Worm (Caenorhabditis elegans) whole organism, young adult: ENCODE results near the gene oac-14.

Experiments
- C17E4.6 ChIP-seq: fragments of 200-800 bp; sonication (Bioruptor generic); IDR thresholded peaks from 2 replicates; pipeline ENCODE4 v1.3.6; 2022; ENCODE audit warnings: missing genetic modification reagents, missing genetic modification characterization, missing compliant biosample characterization
- F22D6.2 ChIP-seq: sonication (generic microtip); optimal IDR thresholded peaks from 2 replicates; lab custom pipeline; 2016; ENCODE audit warnings: mild to moderate bottlenecking, missing genetic modification characterization, missing compliant biosample characterization
- F39B2.1 ChIP-seq: fragments of 200-800 bp; sonication (Bioruptor generic); IDR thresholded peaks from 2 replicates; pipeline ENCODE4 v1.3.6; 2022; ENCODE audit warnings: missing genetic modification reagents, missing genetic modification characterization, missing compliant biosample characterization
- F49E8.2 ChIP-seq: sonication (generic microtip); optimal IDR thresholded peaks from 3 replicates; lab custom pipeline; 2017; ENCODE audit warnings: missing genetic modification characterization, mild to moderate bottlenecking, missing compliant biosample characterization, antibody characterized with exemption, moderate library complexity; ENCODE audit not compliant: insufficient read depth
- F55B11.4 ChIP-seq: sonication (generic microtip); optimal IDR thresholded peaks from 2 replicates; lab custom pipeline; 2016; ENCODE audit warnings: missing compliant biosample characterization, missing genetic modification characterization, borderline replicate concordance; ENCODE audit not compliant: insufficient read depth
- K11D2.4 ChIP-seq: fragments of 200-800 bp; sonication (Bioruptor generic); IDR thresholded peaks from 2 replicates; pipeline ENCODE4 v1.3.6; 2022; ENCODE audit warnings: missing genetic modification reagents, missing genetic modification characterization, missing compliant biosample characterization
- K12H6.12 ChIP-seq: fragments of 200-800 bp; sonication (Bioruptor generic); optimal IDR thresholded peaks from 2 replicates; lab custom pipeline; 2018; ENCODE audit warnings: mild to moderate bottlenecking, missing genetic modification characterization, missing compliant biosample characterization
- Y53F4B.3 ChIP-seq: fragments of 200-800 bp; sonication (Bioruptor generic); IDR thresholded peaks from 2 replicates; pipeline ENCODE4 v1.3.6; 2022; ENCODE audit warnings: missing genetic modification reagents, missing genetic modification characterization, missing compliant biosample characterization
- Y53G8AR.9 ChIP-seq: fragments of 200-800 bp; sonication (Bioruptor generic); conservative IDR thresholded peaks from 2 replicates; pipeline ENCODE4 v1.3.6; 2022; ENCODE audit warnings: missing genetic modification reagents, missing genetic modification characterization, missing compliant biosample characterization
- Y56A3A.18 ChIP-seq: fragments of 200-800 bp; sonication (Bioruptor generic); IDR thresholded peaks from 2 replicates; pipeline ENCODE4 v1.3.6; 2022; ENCODE audit warnings: missing genetic modification reagents, missing genetic modification characterization, missing compliant biosample characterization
- ZK185.1 ChIP-seq: sonication (generic microtip); optimal IDR thresholded peaks from 2 replicates; lab custom pipeline; 2016; ENCODE audit warnings: mild to moderate bottlenecking, missing genetic modification characterization, missing compliant biosample characterization; ENCODE audit not compliant: poor library complexity, severe bottlenecking
- aptf-3 ChIP-seq: fragments of 200-800 bp; sonication (Bioruptor generic); IDR thresholded peaks from 2 replicates; pipeline ENCODE4 v1.3.6; 2022; ENCODE audit warnings: missing genetic modification characterization, missing compliant biosample characterization
- atf-7 ChIP-seq: sonication (generic microtip); optimal IDR thresholded peaks from 2 replicates; lab custom pipeline; 2017; ENCODE audit warnings: mild to moderate bottlenecking, missing genetic modification characterization, missing compliant biosample characterization
- bed-2 ChIP-seq: fragments of 200-800 bp; sonication (Bioruptor generic); IDR thresholded peaks from 2 replicates; pipeline ENCODE4 v1.3.6; 2022; ENCODE audit warnings: missing genetic modification reagents, missing genetic modification characterization, missing compliant biosample characterization
- ccch-3 ChIP-seq: fragments of 200-800 bp; sonication (Bioruptor generic); optimal IDR thresholded peaks from 2 replicates; lab custom pipeline; 2018; ENCODE audit warnings: mild to moderate bottlenecking, missing genetic modification characterization, missing compliant biosample characterization
- dpff-1 ChIP-seq: sonication (generic microtip); optimal IDR thresholded peaks from 2 replicates; lab custom pipeline; 2017; ENCODE audit warnings: mild to moderate bottlenecking, missing genetic modification characterization, missing compliant biosample characterization
- ekl-4 ChIP-seq: fragments of 200-800 bp; sonication (Bioruptor generic); IDR thresholded peaks from 2 replicates; pipeline ENCODE4 v1.3.6; 2022; ENCODE audit warnings: missing genetic modification reagents, missing genetic modification characterization, missing compliant biosample characterization
- hmg-1.2 ChIP-seq: fragments of 200-800 bp; sonication (Bioruptor generic); IDR thresholded peaks from 2 replicates; pipeline ENCODE4 v1.3.6; 2022; ENCODE audit warnings: missing genetic modification reagents, missing genetic modification characterization, missing compliant biosample characterization
- madf-6 ChIP-seq: fragments of 200-800 bp; sonication (Bioruptor generic); IDR thresholded peaks from 2 replicates; pipeline ENCODE4 v1.3.6; 2022; ENCODE audit warnings: missing genetic modification reagents, missing genetic modification characterization, missing compliant biosample characterization
- mxl-1 ChIP-seq: sonication (generic microtip); optimal IDR thresholded peaks from 2 replicates; lab custom pipeline; 2016; ENCODE audit warnings: missing genetic modification characterization, missing compliant biosample characterization
- nfya-2 ChIP-seq: fragments of 200-800 bp; sonication (Bioruptor generic); IDR thresholded peaks from 2 replicates; pipeline ENCODE4 v1.3.6; 2022; ENCODE audit warnings: missing genetic modification reagents, missing genetic modification characterization, missing compliant biosample characterization
- nhr-120 ChIP-seq: fragments of 200-800 bp; sonication (Bioruptor generic); IDR thresholded peaks from 2 replicates; pipeline ENCODE4 v1.3.6; 2022; ENCODE audit warnings: missing genetic modification characterization, missing compliant biosample characterization
- nhr-179 ChIP-seq: sonication (generic microtip); optimal IDR thresholded peaks from 2 replicates; lab custom pipeline; 2016; ENCODE audit warnings: mild to moderate bottlenecking, missing genetic modification characterization, missing compliant biosample characterization
- nhr-80 ChIP-seq: sonication (generic microtip); optimal IDR thresholded peaks from 2 replicates; lab custom pipeline; 2016; ENCODE audit warnings: missing genetic modification characterization, missing compliant biosample characterization
- pbrm-1 ChIP-seq: fragments of 200-800 bp; sonication (Bioruptor generic); IDR thresholded peaks from 2 replicates; pipeline ENCODE4 v1.3.6; 2022; ENCODE audit warnings: missing genetic modification reagents, missing genetic modification characterization, missing compliant biosample characterization
- sdz-38 ChIP-seq: sonication (generic microtip); optimal IDR thresholded peaks from 2 replicates; lab custom pipeline; 2016; ENCODE audit warnings: missing genotype, missing genetic modification characterization, missing compliant biosample characterization
- sea-2 ChIP-seq: fragments of 200-800 bp; sonication (Bioruptor generic); IDR thresholded peaks from 2 replicates; pipeline ENCODE4 v1.3.6; 2022; ENCODE audit warnings: missing genetic modification characterization, missing compliant biosample characterization
- snpc-1.1 ChIP-seq: sonication (generic microtip); optimal IDR thresholded peaks from 2 replicates; lab custom pipeline; 2017; ENCODE audit warnings: missing genetic modification characterization, mild to moderate bottlenecking, missing compliant biosample characterization, antibody characterized with exemption, moderate library complexity, missing genotype, missing genetic modification reagents; ENCODE audit not compliant: insufficient read depth
- tbp1 ChIP-seq: fragments of 200-800 bp; sonication (Bioruptor generic); optimal IDR thresholded peaks from 2 replicates; lab custom pipeline; 2018; ENCODE audit warnings: mild to moderate bottlenecking, missing genetic modification characterization, missing compliant biosample characterization
- zim-3 ChIP-seq: sonication (generic microtip); optimal IDR thresholded peaks from 2 replicates; lab custom pipeline; 2017; ENCODE audit warnings: mild to moderate bottlenecking, missing genetic modification characterization, moderate library complexity, missing compliant biosample characterization
- ztf-18 ChIP-seq: sonication (generic microtip); optimal IDR thresholded peaks from 2 replicates; lab custom pipeline; 2016; ENCODE audit warnings: missing genotype, mild to moderate bottlenecking, missing genetic modification characterization, missing compliant biosample characterization
- ztf-25 ChIP-seq: fragments of 200-800 bp; sonication (Bioruptor generic); IDR thresholded peaks from 2 replicates; pipeline ENCODE4 v1.3.6; 2022; ENCODE audit warnings: missing genetic modification reagents, missing genetic modification characterization, missing compliant biosample characterization

Gene oac-14

ce11 chrX:10182613-10183012 is 40.8 kb upstream of the oac-14 start:
- TF ChIP-seq F39B2.1 (GFP tag; lab: Robert Waterston, UW) (no peak), Y53G8AR.9 (GFP tag; lab: Robert Waterston, UW) (0 out of 2 replicates have a peak, but pooled peaks have one; percentile 27)
- TF ChIP-seq, all 124 proteins: peak for 1

ce11 chrX:10176295-10176694 is 34.5 kb upstream of the oac-14 start, which contains the start of gene ncs-4:
TSS of gene ncs-4 (plus strand) at chrX:10176521.
- TF ChIP-seq mxl-1 (tag; lab: Kevin White, UChicago) (no peak), Y56A3A.18 (GFP tag; lab: Robert Waterston, UW) (no peak), ZK185.1 (tag; lab: Kevin White, UChicago) (no peak), ztf-25 (GFP tag; lab: Robert Waterston, UW) (no peak), nhr-80 (tag; lab: Kevin White, UChicago) (no peak), zim-3 (tag; lab: Kevin White, UChicago) (no peak), ztf-18 (tag; lab: Kevin White, UChicago) (no peak), ekl-4 (GFP tag; lab: Robert Waterston, UW) (no peak), F49E8.2 (tag; lab: Kevin White, UChicago) (no peak), madf-6 (GFP tag; lab: Robert Waterston, UW) (no peak), F55B11.4 (tag; lab: Kevin White, UChicago) (no peak), ccch-3 (no peak), tbp1 (GFP tag; lab: Kevin White, UChicago) (no peak), pbrm-1 (GFP tag; lab: Robert Waterston, UW) (no peak), snpc-1.1 (no peak), C17E4.6 (GFP tag; lab: Robert Waterston, UW) (no peak), nhr-179 (tag; lab: Kevin White, UChicago) (no peak)

- TF ChIP-seq F22D6.2 = no peak
- TF ChIP-seq K12H6.12 = no peak
- TF ChIP-seq bed-2 (GFP tag; lab: Robert Waterston, UW) = no peak
- no peak for TF ChIP-seq ZK185.1 (tag; lab: Kevin White, UChicago)
- TF ChIP-seq nhr-120 (GFP tag; lab: Robert Waterston, UW) = no peak
- no peak for TF ChIP-seq Y53F4B.3 (GFP tag; lab: Robert Waterston, UW)
- no peak for TF ChIP-seq dpff-1 (tag; lab: Kevin White, UChicago)
- TF ChIP-seq atf-7 (tag; lab: Kevin White, UChicago) = no peak
- no peak for TF ChIP-seq nfya-2 (GFP tag; lab: Robert Waterston, UW)
- no peak for TF ChIP-seq sdz-38 (tag; lab: Kevin White, UChicago)
- TF ChIP-seq aptf-3 (GFP tag; lab: Robert Waterston, UW) = no peak
- no peak for TF ChIP-seq mxl-1 (tag; lab: Kevin White, UChicago)
- no peak for TF ChIP-seq K11D2.4 (GFP tag; lab: Robert Waterston, UW)
- no peak for TF ChIP-seq hmg-1.2 (GFP tag; lab: Robert Waterston, UW)
- TF ChIP-seq, all 124 proteins: peak for 0
Observed at ce11 chrX:10174683-10175082, 32.9 kb upstream of the oac-14 start, which contains the start of gene C07A4.3. TSS of gene C07A4.3 (plus strand) at chrX:10174983.

- no peak for TF ChIP-seq sea-2 (GFP tag; lab: Robert Waterston, UW)
Observed at ce11 chrX:10172004-10172584, 30.3 kb upstream of the oac-14 start, which contains the start of gene C07A4.2. TSS of gene C07A4.2 (plus strand) at chrX:10172198.
